Worm (Caenorhabditis elegans) whole organism, L1 larva: ENCODE data around the gene math-28.

ENCODE experiments used
- C16A3.4 ChIP-seq: fragments of 150-350 bp; optimal IDR thresholded peaks from 2 replicates; lab custom pipeline; 2014; ENCODE audit warnings: missing biosample characterization, missing genetic modification characterization
- F16B12.6 ChIP-seq: fragments of 150-350 bp; optimal IDR thresholded peaks from 2 replicates; lab custom pipeline; 2014; ENCODE audit warnings: missing biosample characterization, missing genetic modification characterization
- Y116A8C.19 ChIP-seq: sonication (generic microtip); optimal IDR thresholded peaks from 2 replicates; lab custom pipeline; 2016; ENCODE audit warnings: missing compliant biosample characterization, missing genetic modification characterization, borderline replicate concordance
- aha-1 ChIP-seq: fragments of 150-350 bp; optimal IDR thresholded peaks from 2 replicates; lab custom pipeline; 2014; ENCODE audit warnings: missing biosample characterization, missing genetic modification characterization
- ceh-8 ChIP-seq: fragments of 200-800 bp; sonication (Bioruptor generic); optimal IDR thresholded peaks from 2 replicates; lab custom pipeline; 2018; ENCODE audit warnings: mild to moderate bottlenecking, missing genetic modification characterization, moderate library complexity, missing compliant biosample characterization
- elt-3 ChIP-seq, 6 experiments: fragments of 150-350 bp in 1 of 6; sonication (generic microtip); optimal IDR thresholded peaks; 2 replicates each; lab custom pipeline; 2017 to 2018; ENCODE audit warnings: missing biosample characterization in 6 of 6, missing genetic modification characterization in 6 of 6, inconsistent platforms in 1 of 6
- ets-5 ChIP-seq: fragments of 200-800 bp; sonication (Bioruptor generic); IDR thresholded peaks from 2 replicates; pipeline ENCODE4 v1.3.6; 2022; ENCODE audit warnings: missing genetic modification characterization, missing compliant biosample characterization
- fkh-10 ChIP-seq: sonication (generic microtip); optimal IDR thresholded peaks from 2 replicates; lab custom pipeline; 2017; ENCODE audit warnings: missing biosample characterization, missing genetic modification reagents, missing genetic modification characterization
- fkh-8 ChIP-seq: sonication (generic microtip); optimal IDR thresholded peaks from 2 replicates; lab custom pipeline; 2016; ENCODE audit warnings: mild to moderate bottlenecking, missing genetic modification characterization, missing compliant biosample characterization
- fos-1 ChIP-seq: fragments of 150-350 bp; optimal IDR thresholded peaks from 2 replicates; lab custom pipeline; 2014; ENCODE audit warnings: missing biosample characterization, missing genetic modification characterization
- grh-1 ChIP-seq: fragments of 200-800 bp; sonication (Bioruptor generic); IDR thresholded peaks from 2 replicates; pipeline ENCODE4 v1.3.6; 2022; ENCODE audit warnings: missing genetic modification reagents, missing genetic modification characterization, missing compliant biosample characterization
- hlh-17 ChIP-seq: fragments of 200-800 bp; sonication (Bioruptor generic); optimal IDR thresholded peaks from 2 replicates; lab custom pipeline; 2018; ENCODE audit warnings: missing genetic modification characterization, mild to moderate bottlenecking, missing compliant biosample characterization, moderate library complexity, borderline replicate concordance
- hpl-2 ChIP-seq: fragments of 150-350 bp; optimal IDR thresholded peaks from 2 replicates; lab custom pipeline; 2014; ENCODE audit warnings: missing biosample characterization, missing genetic modification reagents, missing genetic modification characterization
- isw-1 ChIP-seq: fragments of 200-800 bp; sonication (Bioruptor generic); IDR thresholded peaks from 2 replicates; pipeline ENCODE4 v1.3.6; 2022; ENCODE audit warnings: missing genetic modification characterization, missing compliant biosample characterization
- jun-1 ChIP-seq: fragments of 150-350 bp; optimal IDR thresholded peaks from 2 replicates; lab custom pipeline; 2014; ENCODE audit warnings: missing biosample characterization, missing genetic modification reagents, missing genetic modification characterization
- lin-15B ChIP-seq: fragments of 150-350 bp; sonication (generic microtip); optimal IDR thresholded peaks from 3 replicates; lab custom pipeline; 2014; ENCODE audit warnings: missing biosample characterization, missing genetic modification characterization
- mab-9 ChIP-seq: fragments of 200-800 bp; sonication (Bioruptor generic); IDR thresholded peaks from 2 replicates; pipeline ENCODE4 v1.3.6; 2022; ENCODE audit warnings: missing genetic modification reagents, missing genetic modification characterization, missing compliant biosample characterization
- mdl-1 ChIP-seq, 2 experiments: fragments of 150-350 bp; optimal IDR thresholded peaks; 2 replicates each; lab custom pipeline; 2014 to 2017; ENCODE audit warnings: missing biosample characterization in 2 of 2, missing genetic modification characterization in 2 of 2, inconsistent platforms in 1 of 2
- mef-2 ChIP-seq: fragments of 150-350 bp; optimal IDR thresholded peaks from 2 replicates; lab custom pipeline; 2014; ENCODE audit warnings: missing biosample characterization, missing genetic modification characterization
- mep-1 ChIP-seq: fragments of 150-350 bp; optimal IDR thresholded peaks from 2 replicates; lab custom pipeline; 2014; ENCODE audit warnings: missing biosample characterization, missing genetic modification characterization
- nhr-11 ChIP-seq: fragments of 150-350 bp; optimal IDR thresholded peaks from 2 replicates; lab custom pipeline; 2014; ENCODE audit warnings: missing biosample characterization, missing genetic modification characterization
- nhr-12 ChIP-seq: sonication (generic microtip); optimal IDR thresholded peaks from 2 replicates; lab custom pipeline; 2017; ENCODE audit warnings: missing biosample characterization, missing genetic modification characterization
- nhr-28 ChIP-seq: fragments of 150-350 bp; optimal IDR thresholded peaks from 2 replicates; lab custom pipeline; 2014; ENCODE audit warnings: missing biosample characterization, missing genetic modification characterization
- nhr-47 ChIP-seq: sonication (generic microtip); optimal IDR thresholded peaks from 2 replicates; lab custom pipeline; 2016; ENCODE audit warnings: mild to moderate bottlenecking, missing genetic modification characterization, moderate library complexity, missing compliant biosample characterization
- nhr-77 ChIP-seq: fragments of 150-350 bp; optimal IDR thresholded peaks from 2 replicates; lab custom pipeline; 2014; ENCODE audit warnings: missing biosample characterization, missing genetic modification characterization
- skn-1 ChIP-seq: fragments of 150-350 bp; optimal IDR thresholded peaks from 2 replicates; lab custom pipeline; 2014; ENCODE audit warnings: missing biosample characterization, missing genetic modification characterization
- sox-4 ChIP-seq: sonication (generic microtip); optimal IDR thresholded peaks from 2 replicates; lab custom pipeline; 2016; ENCODE audit warnings: missing genetic modification characterization, missing compliant biosample characterization
- sptf-1 ChIP-seq: fragments of 150-350 bp; optimal IDR thresholded peaks from 2 replicates; lab custom pipeline; 2014; ENCODE audit warnings: missing biosample characterization, missing genetic modification characterization
- tlp-1 ChIP-seq: fragments of 150-350 bp; optimal IDR thresholded peaks from 2 replicates; lab custom pipeline; 2014; ENCODE audit warnings: missing biosample characterization, missing genetic modification characterization
- unc-30 ChIP-seq: sonication (generic microtip); optimal IDR thresholded peaks from 2 replicates; lab custom pipeline; 2017; ENCODE audit warnings: missing biosample characterization, missing genetic modification characterization
- unc-62 ChIP-seq: fragments of 150-350 bp; optimal IDR thresholded peaks from 2 replicates; lab custom pipeline; 2014; ENCODE audit warnings: missing biosample characterization, missing genetic modification reagents, missing genetic modification characterization

Gene math-28

DNA sequence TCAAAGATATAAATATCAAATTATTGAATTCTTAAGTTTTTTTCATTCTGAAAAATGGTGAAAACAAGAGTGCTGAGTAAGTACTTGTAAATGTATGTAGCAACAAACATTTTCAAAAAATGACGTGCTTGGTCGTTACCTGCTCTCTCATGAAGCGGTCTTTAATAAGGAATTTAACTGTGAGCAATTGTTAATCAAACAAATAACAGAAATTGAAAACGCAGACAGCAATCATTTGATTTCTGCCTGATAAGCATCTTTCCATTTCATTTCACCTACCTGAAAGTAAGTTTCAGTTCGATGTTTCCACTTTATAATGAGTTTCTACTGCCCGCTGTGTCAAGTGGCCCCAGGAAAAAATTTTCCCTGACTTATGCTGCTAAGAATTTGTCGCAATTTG is at the start of gene math-28:
TSS of gene math-28 (plus strand) at position 301 of the 400 bp plus-strand sequence.
- TF ChIP-seq tlp-1 (tag; lab: Kevin White, UChicago) = no peak
- no peak for TF ChIP-seq mdl-1 (tag; optimal IDR thresholded peaks at IDR 0.05; lab: Kevin White, UChicago)
- TF ChIP-seq elt-3 (tag; optimal IDR thresholded peaks at IDR 0.05; lab: Kevin White, UChicago) = no peak

DNA sequence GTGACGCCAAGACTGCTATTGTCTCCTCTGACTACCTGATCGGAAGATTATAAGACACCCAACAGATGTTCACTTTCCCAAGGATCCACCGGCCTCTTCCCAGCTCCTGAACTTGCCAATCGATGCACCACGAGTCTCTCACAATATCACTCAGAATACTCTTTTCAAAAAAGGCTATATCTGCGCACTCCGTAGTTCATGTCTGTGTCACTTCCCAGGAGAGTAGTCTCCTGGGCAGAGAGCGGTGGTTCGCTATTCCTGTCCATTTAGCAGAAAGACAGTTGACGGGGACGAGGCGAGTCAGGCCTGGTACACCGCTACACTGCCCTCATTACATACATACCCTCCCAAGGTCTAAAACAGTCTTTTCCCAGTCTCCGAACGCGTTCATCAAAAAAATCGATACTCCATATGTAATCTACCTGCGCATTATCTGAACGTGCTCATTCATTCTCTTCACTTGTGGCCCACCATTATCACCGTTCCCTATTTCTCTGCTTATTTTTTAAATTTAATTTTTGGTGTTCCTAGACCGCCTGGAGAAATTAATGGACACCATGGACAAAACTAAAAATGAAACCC is 48.3 kb upstream of the math-28 start, which contains the start of gene btb-6:
TSS of gene btb-6 (plus strand) at position 532 of the 582 bp plus-strand sequence.
- no peak for TF ChIP-seq unc-62 (GFP tag; lab: Kevin White, UChicago)
- no peak for TF ChIP-seq jun-1
- no peak for TF ChIP-seq sox-4 (tag; lab: Kevin White, UChicago)
- TF ChIP-seq fos-1 (tag; lab: Kevin White, UChicago) = no peak
- TF ChIP-seq mab-9 = no peak
- TF ChIP-seq isw-1 (GFP tag; lab: Robert Waterston, UW) = no peak
- TF ChIP-seq nhr-77 (tag; lab: Kevin White, UChicago) = no peak
- TF ChIP-seq lin-15B (tag; lab: Kevin White, UChicago) = no peak
- TF ChIP-seq C16A3.4 (tag; lab: Kevin White, UChicago) = no peak
- TF ChIP-seq fkh-10 (GFP tag; lab: Kevin White, UChicago) = no peak
- TF ChIP-seq hlh-17 (GFP tag; lab: Kevin White, UChicago) = no peak
- TF ChIP-seq sptf-1 (tag; lab: Kevin White, UChicago) = no peak
- no peak for TF ChIP-seq Y116A8C.19 (tag; lab: Kevin White, UChicago)
- TF ChIP-seq elt-3 (tag; optimal IDR thresholded peaks at IDR 0.05; lab: Kevin White, UChicago) = no peak
- TF ChIP-seq ceh-8 (GFP tag; lab: Kevin White, UChicago) = no peak
- TF ChIP-seq ets-5 (GFP tag; lab: Robert Waterston, UW) = no peak
- TF ChIP-seq, all 84 proteins: peak for 0

DNA sequence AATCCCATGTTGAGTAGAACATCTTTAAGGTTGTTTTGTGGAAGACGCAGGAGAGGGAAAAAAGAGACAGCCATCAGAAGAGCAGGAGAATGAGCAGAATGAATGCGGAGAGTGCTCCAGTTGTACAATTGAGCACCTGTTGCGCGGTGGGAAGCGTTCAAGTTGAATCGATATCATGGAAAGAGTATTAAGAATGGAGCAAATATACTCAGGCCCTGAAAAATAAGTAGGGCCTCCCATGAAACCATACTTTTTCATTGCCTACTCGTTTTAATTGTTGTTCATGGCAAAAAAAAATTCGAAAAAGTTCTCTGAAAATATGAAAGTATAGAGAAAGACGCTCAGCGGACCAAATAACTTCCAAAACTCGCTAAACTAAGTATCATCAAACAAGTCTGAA is 44.0 kb upstream of the math-28 start, which contains the start of gene fbxb-48:
TSS of gene fbxb-48 (minus strand) at position 101 of the 400 bp plus-strand sequence.
- TF ChIP-seq aha-1 (tag; lab: Kevin White, UChicago) (no peak), ceh-8 (GFP tag; lab: Kevin White, UChicago) (no peak), tlp-1 (tag; lab: Kevin White, UChicago) (no peak)

DNA sequence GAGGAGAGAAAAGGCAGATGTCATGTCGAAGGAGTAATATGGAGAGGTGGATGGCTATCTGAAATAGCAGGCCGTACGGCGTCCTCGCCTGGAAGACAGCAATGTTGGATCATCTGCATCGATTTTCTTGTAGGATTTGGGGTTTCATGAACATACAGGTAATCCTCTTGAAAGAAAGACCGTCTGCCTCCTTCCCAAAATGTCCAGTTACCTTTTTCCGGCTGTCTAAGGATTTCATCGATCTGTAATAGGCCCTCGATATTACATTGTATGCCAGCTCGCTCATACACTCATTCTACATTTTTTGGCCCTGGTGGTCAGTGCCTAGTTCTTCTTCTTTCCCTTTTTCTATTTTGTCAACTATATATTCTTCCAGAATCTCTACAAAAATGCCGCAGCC is 40.8 kb upstream of the math-28 start, which contains the start of the genes fbxb-5 and btb-8:
TSS of gene fbxb-5 (minus strand) at position 101 of the 400 bp plus-strand sequence.
TSS of gene btb-8 (plus strand) at position 377 of the 400 bp plus-strand sequence.
- no peak for TF ChIP-seq nhr-11 (tag; lab: Kevin White, UChicago)
- TF ChIP-seq F16B12.6 (tag; lab: Kevin White, UChicago) = no peak
- TF ChIP-seq tlp-1 (tag; lab: Kevin White, UChicago) = no peak
- TF ChIP-seq unc-30 (tag; lab: Kevin White, UChicago) = no peak
- no peak for TF ChIP-seq mep-1 (tag; lab: Kevin White, UChicago)
- TF ChIP-seq hpl-2 (GFP tag; lab: Kevin White, UChicago) = no peak
- TF ChIP-seq grh-1 (GFP tag; lab: Robert Waterston, UW) = no peak
- TF ChIP-seq skn-1 (tag; lab: Kevin White, UChicago) = no peak
- TF ChIP-seq mef-2 (tag; lab: Kevin White, UChicago) = no peak
- TF ChIP-seq nhr-12 (tag; lab: Kevin White, UChicago) = no peak
- TF ChIP-seq nhr-47 = no peak
- TF ChIP-seq elt-3 (tag; optimal IDR thresholded peaks at IDR 0.05; lab: Kevin White, UChicago) = no peak
- no peak for TF ChIP-seq jun-1
- TF ChIP-seq fkh-8 (tag; lab: Kevin White, UChicago) = no peak

DNA sequence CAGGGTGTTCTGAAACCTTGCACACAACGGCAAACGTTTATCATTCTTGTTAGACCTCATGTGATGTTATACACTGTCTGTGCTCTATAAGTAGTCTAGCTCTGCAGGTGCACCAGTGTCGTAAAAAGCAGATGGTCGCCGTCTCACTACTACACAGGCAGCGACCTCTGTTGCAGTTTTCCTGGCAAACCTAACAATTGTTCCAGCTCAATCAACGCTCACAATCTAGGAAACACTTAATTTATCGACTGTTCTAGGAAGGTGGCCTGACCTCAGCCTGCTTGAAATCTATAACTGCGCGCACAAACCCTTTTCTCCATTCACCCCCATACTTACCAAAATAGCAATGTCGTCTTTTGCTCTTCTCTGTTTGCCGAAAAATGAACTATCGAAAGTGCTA is 38.9 kb upstream of the math-28 start, which contains the start of gene fbxb-11:
TSS of gene fbxb-11 (plus strand) at position 301 of the 400 bp plus-strand sequence.
- no peak for TF ChIP-seq nhr-28 (tag; lab: Kevin White, UChicago)
- TF ChIP-seq sptf-1 (tag; lab: Kevin White, UChicago) = no peak
- TF ChIP-seq, all 84 proteins: peak for 0
